Fruit fly (Drosophila melanogaster): ENCODE measurements around the gene CG4020.

DNA sequence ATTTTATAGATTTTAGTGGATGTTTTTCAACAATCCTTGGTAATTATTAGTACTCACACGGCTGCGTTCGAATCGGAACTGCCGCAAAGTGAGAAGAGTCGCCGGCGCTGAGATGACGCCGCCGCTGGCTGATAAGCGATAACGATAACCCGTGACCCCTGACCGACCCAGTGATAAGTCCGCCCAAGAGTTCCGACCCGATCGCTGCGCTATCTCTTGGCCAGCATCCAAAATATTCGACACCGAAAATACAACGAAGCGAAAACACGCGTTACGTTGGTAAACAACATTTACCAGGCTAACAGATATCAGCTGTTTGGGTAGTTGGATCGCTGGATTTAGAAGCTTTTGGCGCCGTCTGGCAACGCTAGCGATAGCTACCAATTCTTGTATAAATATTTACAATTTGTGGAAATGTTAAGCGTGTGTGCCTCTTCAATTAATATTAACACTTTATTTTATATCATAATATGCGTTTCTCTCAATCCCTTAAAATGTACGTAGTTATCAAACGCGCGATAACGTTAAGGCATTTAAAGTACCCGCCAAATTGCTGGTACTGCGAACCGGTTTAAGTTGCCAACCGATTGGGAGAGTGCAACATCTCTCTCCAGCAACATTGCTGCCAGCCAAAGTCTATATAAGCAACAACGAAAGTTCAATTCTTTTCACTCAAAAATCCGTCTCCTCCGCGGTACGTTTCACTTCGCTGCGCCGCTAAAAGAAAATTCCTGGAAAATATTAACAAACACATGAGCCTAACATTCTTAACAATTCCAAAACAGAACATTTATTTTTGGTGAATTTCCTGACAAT lies 11.2 kb downstream of the CG4020 start, which contains the start of the genes Shmt and CG3726:
- TF ChIP-seq Mnt (GFP tag; optimal IDR thresholded peaks at IDR 0.05) (peak; percentile 21), toe (GFP tag; optimal IDR thresholded peaks at IDR 0.05) (no peak), cic (GFP tag; optimal IDR thresholded peaks at IDR 0.05) (peak; percentile 23), CG7045 (GFP tag; optimal IDR thresholded peaks at IDR 0.05) (no peak), bab1 (GFP tag; optimal IDR thresholded peaks at IDR 0.05) (peak; percentile 52), Hr96 (GFP tag; optimal IDR thresholded peaks at IDR 0.05) (no peak), kay (GFP tag; ENCODE audit: borderline replicate concordance) (no peak), tj (GFP tag; optimal IDR thresholded peaks at IDR 0.05) (no peak), CG5204 (GFP tag; optimal IDR thresholded peaks at IDR 0.05) (no peak)

Measured in whole organism, adult.